Fruit fly (Drosophila melanogaster) S2 (cell line): ENCODE measurements around the gene Galphai.

Source experiments
- CG8478 ChIP-seq: fragments of >200 bp; optimal IDR thresholded peaks from 2 replicates; lab custom pipeline; 2018
- CTCF ChIP-seq, 2 experiments: fragments of >200 bp; optimal IDR thresholded peaks; 2 replicates each; lab custom pipeline; 2018

DNA sequence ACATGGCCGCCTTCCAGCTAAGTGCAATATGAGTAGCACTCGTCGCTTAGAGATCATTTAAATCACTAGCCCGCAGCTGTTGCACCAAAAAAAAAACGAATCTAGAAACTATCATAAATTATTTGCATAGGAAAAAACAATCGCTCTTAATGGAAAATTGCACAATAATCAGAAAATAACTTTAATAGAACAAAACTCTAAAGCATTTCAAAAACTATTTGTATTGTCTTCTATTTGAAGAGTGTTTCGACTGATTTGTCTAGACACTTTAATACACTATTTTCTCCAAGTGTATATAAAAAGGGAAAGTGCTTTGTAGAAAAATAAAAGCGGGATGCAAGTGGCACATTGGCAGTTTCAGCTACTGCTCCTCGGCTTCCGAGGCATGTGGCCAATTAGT is 26.6 kb upstream of the Galphai start:
- TF ChIP-seq CG8478 (lab: Kevin White, UChicago) (no peak), CTCF (optimal IDR thresholded peaks at IDR 0.05; lab: Kevin White, UChicago) (no peak)
